Fruit fly (Drosophila melanogaster) whole organism, wandering third instar larva: ENCODE measurements around the gene CG42590.

Source experiments
- Abd-B ChIP-seq: fragments of >200 bp; optimal IDR thresholded peaks from 2 replicates; lab custom pipeline; 2017; ENCODE audit warnings: missing biosample characterization, missing genetic modification characterization
- CG32264 ChIP-seq: fragments of 200-800 bp; sonication (Bioruptor generic); optimal IDR thresholded peaks from 2 replicates; lab custom pipeline; 2016; ENCODE audit warnings: missing biosample characterization, missing genetic modification characterization
- CG9705 ChIP-seq: fragments of 200-800 bp; sonication (Bioruptor generic); optimal IDR thresholded peaks from 2 replicates; lab custom pipeline; 2018; ENCODE audit warnings: missing biosample characterization, mild to moderate bottlenecking, missing genetic modification characterization
- CrebA ChIP-seq: fragments of 200-800 bp; sonication (Bioruptor generic); optimal IDR thresholded peaks from 2 replicates; lab custom pipeline; 2016; ENCODE audit warnings: missing biosample characterization, mild to moderate bottlenecking, missing genetic modification characterization, borderline replicate concordance
- Dfd ChIP-seq: fragments of >200 bp; optimal IDR thresholded peaks from 2 replicates; lab custom pipeline; 2017; ENCODE audit warnings: missing biosample characterization, missing genetic modification characterization
- Dif ChIP-seq: fragments of 200-275, 200-300 bp; sonication (Bioruptor generic); optimal IDR thresholded peaks from 2 replicates; lab custom pipeline; 2018; ENCODE audit warnings: missing biosample characterization, missing genetic modification characterization; ENCODE audit not compliant: partially characterized antibody
- GATAd ChIP-seq: sonication (Bioruptor generic); optimal IDR thresholded peaks from 2 replicates; lab custom pipeline; 2016; ENCODE audit warnings: missing biosample characterization, missing genetic modification characterization
- HLH106 ChIP-seq: fragments of 200-800 bp; optimal IDR thresholded peaks from 3 replicates; lab custom pipeline; 2019; ENCODE audit warnings: missing biosample characterization, mild to moderate bottlenecking, missing genetic modification characterization, moderate library complexity
- Hr78 ChIP-seq: fragments of >200 bp; optimal IDR thresholded peaks from 2 replicates; lab custom pipeline; 2017; ENCODE audit warnings: missing biosample characterization, missing genetic modification characterization
- Hr83 ChIP-seq: fragments of 200-300 bp; sonication (Bioruptor generic); optimal IDR thresholded peaks from 2 replicates; lab custom pipeline; 2016; ENCODE audit warnings: missing biosample characterization, mild to moderate bottlenecking, missing genetic modification characterization, moderate library complexity; ENCODE audit not compliant: poor library complexity, severe bottlenecking
- Jra ChIP-seq: sonication (Bioruptor generic); optimal IDR thresholded peaks from 2 replicates; lab custom pipeline; 2016; ENCODE audit warnings: missing biosample characterization, missing genetic modification characterization
- Mio ChIP-seq: sonication (Bioruptor generic); optimal IDR thresholded peaks from 2 replicates; lab custom pipeline; 2016; ENCODE audit warnings: missing biosample characterization, missing genetic modification characterization
- Myc ChIP-seq: fragments of >200 bp; optimal IDR thresholded peaks from 2 replicates; lab custom pipeline; 2017
- N ChIP-seq: fragments of >200 bp; optimal IDR thresholded peaks from 2 replicates; lab custom pipeline; 2018; ENCODE audit warnings: missing biosample characterization, missing external identifiers, missing genetic modification characterization
- OdsH ChIP-seq: fragments of 200-800 bp; sonication (Bioruptor generic); optimal IDR thresholded peaks from 2 replicates; lab custom pipeline; 2016; ENCODE audit warnings: missing biosample characterization, mild to moderate bottlenecking, missing genetic modification characterization
- Rel ChIP-seq, 2 experiments: fragments of 200-800 bp; sonication (Bioruptor generic) in 1 of 2; optimal IDR thresholded peaks; 2 replicates in 1 of 2; 3 replicates in 1 of 2; lab custom pipeline; 2016 to 2019; ENCODE audit warnings: mild to moderate bottlenecking in 2 of 2, missing biosample characterization in 2 of 2, missing genetic modification characterization in 2 of 2, moderate library complexity in 1 of 2
- Vsx2 ChIP-seq: fragments of 200-300, 225-300 bp; sonication (Bioruptor generic); optimal IDR thresholded peaks from 2 replicates; lab custom pipeline; 2018; ENCODE audit warnings: missing biosample characterization, missing genetic modification characterization; ENCODE audit not compliant: partially characterized antibody
- br ChIP-seq: fragments of 200-800 bp; sonication (Bioruptor generic); optimal IDR thresholded peaks from 2 replicates; lab custom pipeline; 2016; ENCODE audit warnings: missing biosample characterization, missing genetic modification characterization
- brk ChIP-seq: fragments of 200-800 bp; sonication (Bioruptor generic); optimal IDR thresholded peaks from 2 replicates; lab custom pipeline; 2016; ENCODE audit warnings: missing biosample characterization, mild to moderate bottlenecking, missing genetic modification characterization
- dl ChIP-seq, 2 experiments: fragments of 175-275, 200-275 bp in 1 of 2; fragments of 200-275 bp in 1 of 2; sonication (Bioruptor generic); optimal IDR thresholded peaks; lab custom pipeline; 2018; ENCODE audit warnings: mild to moderate bottlenecking in 2 of 2, missing biosample characterization in 2 of 2, missing genetic modification characterization in 2 of 2, moderate library complexity in 2 of 2; ENCODE audit not compliant: partially characterized antibody in 2 of 2, insufficient read depth in 1 of 2
- dmrt93B ChIP-seq: fragments of 200-800 bp; sonication (Bioruptor generic); optimal IDR thresholded peaks from 2 replicates; lab custom pipeline; 2018; ENCODE audit warnings: missing biosample characterization, mild to moderate bottlenecking, missing genetic modification characterization
- ey ChIP-seq: fragments of 200-800 bp; sonication (Bioruptor generic); optimal IDR thresholded peaks from 2 replicates; lab custom pipeline; 2016; ENCODE audit warnings: missing biosample characterization, missing genetic modification characterization
- foxo ChIP-seq, 2 experiments: fragments of 200-800 bp; sonication (Bioruptor generic); optimal IDR thresholded peaks; 2 replicates in 1 of 2; 3 replicates in 1 of 2; lab custom pipeline; 2016 to 2017; ENCODE audit warnings: missing biosample characterization in 2 of 2, missing genetic modification characterization in 2 of 2
- h ChIP-seq: fragments of 200-800 bp; sonication (Bioruptor generic); optimal IDR thresholded peaks from 3 replicates; lab custom pipeline; 2016; ENCODE audit warnings: missing biosample characterization, mild to moderate bottlenecking, missing genetic modification characterization
- jim ChIP-seq: fragments of 175-275, 200-325 bp; sonication (Bioruptor generic); optimal IDR thresholded peaks from 2 replicates; lab custom pipeline; 2016; ENCODE audit warnings: missing biosample characterization, mild to moderate bottlenecking, missing genetic modification characterization
- lola ChIP-seq: fragments of >200 bp; optimal IDR thresholded peaks from 2 replicates; lab custom pipeline; 2017; ENCODE audit warnings: missing biosample characterization, missing genetic modification characterization
- pan ChIP-seq: fragments of >200 bp; optimal IDR thresholded peaks from 2 replicates; lab custom pipeline; 2017
- psq ChIP-seq: fragments of 200-800 bp; sonication (Bioruptor generic); optimal IDR thresholded peaks from 3 replicates; lab custom pipeline; 2017; ENCODE audit warnings: missing biosample characterization, mild to moderate bottlenecking, missing genetic modification characterization, moderate library complexity
- rgr ChIP-seq: fragments of 200-800 bp; sonication (Bioruptor generic); optimal IDR thresholded peaks from 3 replicates; lab custom pipeline; 2016; ENCODE audit warnings: missing biosample characterization, mild to moderate bottlenecking, missing genetic modification characterization
- sv ChIP-seq: fragments of 200-800 bp; sonication (Bioruptor generic); optimal IDR thresholded peaks from 3 replicates; lab custom pipeline; 2016; ENCODE audit warnings: missing biosample characterization, missing genetic modification characterization
- tai ChIP-seq: sonication (Bioruptor generic); optimal IDR thresholded peaks from 2 replicates; lab custom pipeline; 2016; ENCODE audit warnings: missing biosample characterization, missing genetic modification characterization
- usp ChIP-seq: fragments of >200 bp; optimal IDR thresholded peaks from 2 replicates; lab custom pipeline; 2017; ENCODE audit warnings: missing biosample characterization, missing genetic modification characterization
- woc ChIP-seq: sonication (Bioruptor generic); optimal IDR thresholded peaks from 2 replicates; lab custom pipeline; 2016; ENCODE audit warnings: missing biosample characterization, mild to moderate bottlenecking, missing genetic modification characterization

CG42590 gene

DNA sequence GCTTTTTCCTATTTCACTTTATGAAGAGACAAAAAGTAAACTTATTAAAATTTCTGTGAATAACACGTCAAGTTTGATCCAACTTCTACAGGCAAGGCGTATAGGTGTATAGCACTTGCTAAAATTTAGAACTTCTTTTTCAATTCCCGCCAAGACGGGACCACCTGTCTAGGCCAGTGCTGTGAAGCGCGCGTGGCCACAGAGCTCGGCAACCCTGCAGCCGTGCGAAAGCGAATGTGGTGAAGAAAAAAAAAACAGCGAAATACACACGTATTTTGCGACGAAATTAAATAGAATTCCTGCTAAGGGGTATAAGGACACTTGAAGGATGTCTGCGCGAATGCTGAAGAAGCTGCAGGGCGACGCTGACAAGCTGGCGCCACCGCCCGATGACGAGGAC, 41.1 kb upstream of the CG42590 start, which contains the start of gene Nulp1:
Gene Nulp1 (plus strand): TSS at position 198 of the 400 bp plus-strand sequence.
- TF ChIP-seq GATAd = no peak
- peak in 1 of 2 experiments; percentile 54 for TF ChIP-seq foxo (GFP tag; optimal IDR thresholded peaks at IDR 0.05; lab: Kevin White, UChicago)
- peak; percentile 63 for TF ChIP-seq rgr (GFP tag; lab: Kevin White, UChicago)
- TF ChIP-seq jim (GFP tag; lab: Kevin White, UChicago) = peak; percentile 51
- no peak for TF ChIP-seq N
- TF ChIP-seq Hr83 (GFP tag; lab: Kevin White, UChicago) = peak; percentile 82
- TF ChIP-seq OdsH (GFP tag; lab: Kevin White, UChicago) = no peak
- no peak for TF ChIP-seq h (GFP tag; lab: Kevin White, UChicago)
- TF ChIP-seq psq (GFP tag; lab: Kevin White, UChicago) = peak; percentile 71
- no peak for TF ChIP-seq Rel (GFP tag; optimal IDR thresholded peaks at IDR 0.05; lab: Kevin White, UChicago)
- TF ChIP-seq Rel (tag; optimal IDR thresholded peaks at IDR 0.05; lab: Kevin White, UChicago) = peak; percentile 46
- TF ChIP-seq CG9705 = no peak
- no peak for TF ChIP-seq CrebA
- peak; percentile 10 for TF ChIP-seq ey (GFP tag; lab: Kevin White, UChicago)
- no peak for TF ChIP-seq pan (lab: Kevin White, UChicago)
- TF ChIP-seq dmrt93B (GFP tag; lab: Kevin White, UChicago) = no peak
- TF ChIP-seq Dfd (GFP tag; lab: Kevin White, UChicago) = no peak
- TF ChIP-seq Myc (lab: Kevin White, UChicago) = peak; percentile 7
- peak; percentile 31 for TF ChIP-seq Dif (GFP tag; lab: Kevin White, UChicago)
- TF ChIP-seq Abd-B (GFP tag; lab: Kevin White, UChicago) = no peak
- TF ChIP-seq brk (GFP tag; lab: Kevin White, UChicago) = no peak

DNA sequence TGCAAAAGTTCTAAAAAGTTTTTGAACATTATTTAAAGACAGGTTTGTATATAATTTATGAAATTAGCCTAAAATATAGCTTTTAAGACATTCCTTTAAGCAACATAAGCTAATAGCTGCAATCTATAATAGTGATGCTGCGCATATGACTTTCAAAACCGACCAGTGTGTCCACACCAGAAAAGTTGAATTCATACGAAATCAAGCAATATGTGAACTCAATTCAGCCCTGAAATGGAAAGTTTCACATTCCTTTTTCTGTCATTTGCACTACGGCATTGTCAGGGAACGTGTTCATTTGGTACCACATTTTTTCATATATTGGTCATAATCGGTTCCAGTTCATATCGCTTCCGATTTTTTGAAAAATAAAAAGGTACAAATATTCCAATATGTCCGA, 39.8 kb upstream of the CG42590 start, which contains the start of gene fan:
Gene fan (plus strand): TSS at position 247 of the 400 bp plus-strand sequence.
- TF ChIP-seq pan (lab: Kevin White, UChicago) (no peak), Mio (no peak), HLH106 (tag; lab: Kevin White, UChicago) (no peak), Hr78 (GFP tag; lab: Kevin White, UChicago) (no peak), Abd-B (GFP tag; lab: Kevin White, UChicago) (no peak), N (no peak), ey (GFP tag; lab: Kevin White, UChicago) (no peak), Rel (GFP tag; optimal IDR thresholded peaks at IDR 0.05; lab: Kevin White, UChicago) (no peak), Rel (tag; optimal IDR thresholded peaks at IDR 0.05; lab: Kevin White, UChicago) (no peak), sv (GFP tag; lab: Kevin White, UChicago) (no peak), Hr83 (GFP tag; lab: Kevin White, UChicago) (no peak), jim (GFP tag; lab: Kevin White, UChicago) (no peak), CG32264 (no peak), dl (GFP tag; optimal IDR thresholded peaks at IDR 0.05; lab: Kevin White, UChicago; ENCODE audit: insufficient read depth in 1 of 2, partially characterized antibody in 2 of 2) (no peak)

DNA sequence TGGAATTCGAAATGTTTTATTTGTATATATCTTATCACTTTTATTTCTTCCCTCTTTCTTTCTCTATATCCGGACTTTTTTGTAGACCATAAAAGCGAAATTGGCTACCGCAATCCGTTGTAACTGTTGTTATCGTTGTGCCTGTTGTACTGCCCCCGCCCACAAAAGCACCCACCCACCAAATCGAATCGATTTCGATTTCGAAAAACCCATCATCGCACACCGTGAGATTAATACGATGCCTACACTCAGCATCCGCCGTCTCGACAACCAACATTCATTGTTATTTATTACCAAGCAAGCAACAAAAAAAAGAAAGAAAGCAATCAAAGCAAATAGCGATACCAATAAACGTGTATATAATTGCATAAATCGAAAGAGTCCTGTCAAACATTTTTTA, 39.1 kb upstream of the CG42590 start:
- TF ChIP-seq usp (GFP tag; lab: Kevin White, UChicago) (no peak), pan (lab: Kevin White, UChicago) (no peak)

DNA sequence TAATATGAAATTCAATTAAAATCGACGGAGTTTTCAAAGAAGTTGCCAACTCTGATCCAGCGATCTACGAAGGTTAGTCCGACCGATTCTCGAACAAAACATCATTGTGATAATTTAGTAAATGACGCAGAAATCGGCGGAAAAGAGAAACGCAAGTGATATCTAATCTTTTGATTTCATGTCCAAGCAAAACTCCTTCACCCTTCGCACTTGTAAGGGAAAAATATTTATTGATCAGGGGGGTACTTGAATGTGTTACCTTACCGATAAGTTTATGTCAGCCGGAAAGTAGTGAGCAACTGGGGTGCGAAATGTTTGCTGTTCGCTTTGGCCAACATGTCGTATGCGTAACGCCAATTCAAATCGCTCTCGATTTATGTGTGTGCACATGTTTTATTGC, 28.0 kb upstream of the CG42590 start:
- TF ChIP-seq woc (GFP tag; lab: Kevin White, UChicago) = no peak
- no peak for TF ChIP-seq Jra (GFP tag; lab: Kevin White, UChicago)
- TF ChIP-seq Rel (GFP tag; optimal IDR thresholded peaks at IDR 0.05; lab: Kevin White, UChicago) = no peak
- TF ChIP-seq Rel (tag; optimal IDR thresholded peaks at IDR 0.05; lab: Kevin White, UChicago) = no peak
- TF ChIP-seq br = no peak
- TF ChIP-seq lola (GFP tag; lab: Kevin White, UChicago) = no peak
- no peak for TF ChIP-seq dl (GFP tag; optimal IDR thresholded peaks at IDR 0.05; lab: Kevin White, UChicago; ENCODE audit: insufficient read depth in 1 of 2, partially characterized antibody in 2 of 2)
- TF ChIP-seq Hr78 (GFP tag; lab: Kevin White, UChicago) = no peak
- TF ChIP-seq h (GFP tag; lab: Kevin White, UChicago) = no peak
- no peak for TF ChIP-seq Hr83 (GFP tag; lab: Kevin White, UChicago)
- TF ChIP-seq pan (lab: Kevin White, UChicago) = no peak
- TF ChIP-seq HLH106 (tag; lab: Kevin White, UChicago) = no peak
- no peak for TF ChIP-seq N
- no peak for TF ChIP-seq tai (GFP tag; lab: Kevin White, UChicago)
- no peak for TF ChIP-seq Abd-B (GFP tag; lab: Kevin White, UChicago)
- TF ChIP-seq Vsx2 (GFP tag; lab: Kevin White, UChicago) = no peak
- TF ChIP-seq GATAd = no peak
- no peak for TF ChIP-seq OdsH (GFP tag; lab: Kevin White, UChicago)
- no peak for TF ChIP-seq Mio
- TF ChIP-seq foxo (GFP tag; optimal IDR thresholded peaks at IDR 0.05; lab: Kevin White, UChicago) = no peak
